Worm (Caenorhabditis elegans) whole organism, L3 larva: Measurements from ENCODE around the gene B0454.6.

Experiments
- R02D3.7 ChIP-seq: fragments of 150-350 bp; optimal IDR thresholded peaks from 2 replicates; lab custom pipeline; 2014; ENCODE audit warnings: missing biosample characterization, missing genetic modification characterization
- ZK546.5 ChIP-seq: sonication (generic microtip); optimal IDR thresholded peaks from 2 replicates; lab custom pipeline; 2017; ENCODE audit warnings: missing biosample characterization, missing genetic modification characterization
- aly-2 ChIP-seq: fragments of 150-350 bp; optimal IDR thresholded peaks from 2 replicates; lab custom pipeline; 2014; ENCODE audit warnings: missing biosample characterization, missing genetic modification characterization
- ama-1 ChIP-seq: fragments of 150-350 bp; optimal IDR thresholded peaks from 2 replicates; lab custom pipeline; 2018
- ceh-28 ChIP-seq: fragments of 150-350 bp; optimal IDR thresholded peaks from 2 replicates; lab custom pipeline; 2014; ENCODE audit warnings: missing biosample characterization, missing genetic modification reagents, missing genetic modification characterization
- ceh-82 ChIP-seq: fragments of 150-350 bp; optimal IDR thresholded peaks from 2 replicates; lab custom pipeline; 2014; ENCODE audit warnings: missing biosample characterization, missing genetic modification characterization
- ceh-9 ChIP-seq: sonication (generic microtip); optimal IDR thresholded peaks from 2 replicates; lab custom pipeline; 2018; ENCODE audit warnings: missing biosample characterization, missing genetic modification characterization
- egl-27 ChIP-seq: sonication (generic microtip); optimal IDR thresholded peaks from 4 replicates; lab custom pipeline; 2017; ENCODE audit warnings: missing biosample characterization, missing genetic modification reagents, missing genetic modification characterization
- elt-1 ChIP-seq: fragments of 150-350 bp; optimal IDR thresholded peaks from 2 replicates; lab custom pipeline; 2014; ENCODE audit warnings: missing biosample characterization, missing genetic modification characterization
- elt-3 ChIP-seq, 3 experiments: fragments of 150-350 bp in 1 of 3; sonication (generic microtip) in 2 of 3; optimal IDR thresholded peaks; 2 replicates in 2 of 3; 4 replicates in 1 of 3; lab custom pipeline; 2014 to 2017; ENCODE audit warnings: missing biosample characterization in 3 of 3, missing genetic modification characterization in 3 of 3
- eor-1 ChIP-seq, 2 experiments: fragments of 150-350 bp; optimal IDR thresholded peaks; 2 replicates each; lab custom pipeline; 2014 to 2018; ENCODE audit warnings: missing biosample characterization in 2 of 2, missing genetic modification characterization in 2 of 2
- fkh-2 ChIP-seq: fragments of 150-350 bp; optimal IDR thresholded peaks from 2 replicates; lab custom pipeline; 2014; ENCODE audit warnings: missing biosample characterization, missing genetic modification reagents, missing genetic modification characterization
- fos-1 ChIP-seq: fragments of 150-350 bp; optimal IDR thresholded peaks from 2 replicates; lab custom pipeline; 2014; ENCODE audit warnings: missing biosample characterization, missing genetic modification characterization
- jun-1 ChIP-seq: fragments of 150-350 bp; optimal IDR thresholded peaks from 2 replicates; lab custom pipeline; 2014; ENCODE audit warnings: missing biosample characterization, missing genetic modification reagents, missing genetic modification characterization
- lin-15B ChIP-seq: fragments of 150-350 bp; optimal IDR thresholded peaks from 2 replicates; lab custom pipeline; 2014; ENCODE audit warnings: missing biosample characterization, missing genetic modification characterization
- lin-39 ChIP-seq: fragments of 150-350 bp; optimal IDR thresholded peaks from 2 replicates; lab custom pipeline; 2018; ENCODE audit warnings: missing biosample characterization, missing genetic modification reagents, missing genetic modification characterization
- mdl-1 ChIP-seq: fragments of 150-350 bp; optimal IDR thresholded peaks from 2 replicates; lab custom pipeline; 2014; ENCODE audit warnings: missing biosample characterization, missing genetic modification characterization
- nhr-11 ChIP-seq: fragments of 150-350 bp; optimal IDR thresholded peaks from 2 replicates; lab custom pipeline; 2014; ENCODE audit warnings: missing biosample characterization, missing genetic modification characterization
- nhr-237 ChIP-seq: fragments of 150-350 bp; optimal IDR thresholded peaks from 2 replicates; lab custom pipeline; 2014; ENCODE audit warnings: missing biosample characterization, missing genetic modification characterization
- nhr-25 ChIP-seq: sonication (generic microtip); optimal IDR thresholded peaks from 2 replicates; lab custom pipeline; 2017; ENCODE audit warnings: missing biosample characterization, missing genetic modification characterization
- nhr-28 ChIP-seq: fragments of 150-350 bp; optimal IDR thresholded peaks from 2 replicates; lab custom pipeline; 2014; ENCODE audit warnings: missing biosample characterization, missing genetic modification characterization
- nhr-43 ChIP-seq: sonication (generic microtip); optimal IDR thresholded peaks from 2 replicates; lab custom pipeline; 2016; ENCODE audit warnings: mild to moderate bottlenecking, missing genetic modification characterization, missing compliant biosample characterization; ENCODE audit not compliant: poor library complexity, severe bottlenecking
- nhr-67 ChIP-seq: fragments of 150-350 bp; optimal IDR thresholded peaks from 2 replicates; lab custom pipeline; 2014; ENCODE audit warnings: missing biosample characterization, missing genetic modification characterization
- pha-4 ChIP-seq: fragments of 150-350 bp; optimal IDR thresholded peaks from 2 replicates; lab custom pipeline; 2014; ENCODE audit warnings: missing biosample characterization, missing genetic modification reagents, missing genetic modification characterization
- pqm-1 ChIP-seq: fragments of 150-350 bp; optimal IDR thresholded peaks from 2 replicates; lab custom pipeline; 2017; ENCODE audit warnings: missing biosample characterization, missing genetic modification characterization, inconsistent platforms
- skn-1 ChIP-seq: fragments of 150-350 bp; optimal IDR thresholded peaks from 2 replicates; lab custom pipeline; 2014; ENCODE audit warnings: missing biosample characterization, missing genetic modification characterization
- snpc-4 ChIP-seq: fragments of 150-350 bp; optimal IDR thresholded peaks from 2 replicates; lab custom pipeline; 2014; ENCODE audit warnings: missing biosample characterization, missing genetic modification characterization
- unc-62 ChIP-seq: fragments of 150-350 bp; sonication (generic microtip); optimal IDR thresholded peaks from 4 replicates; lab custom pipeline; 2014; ENCODE audit warnings: missing biosample characterization, missing genetic modification reagents, missing genetic modification characterization
- zag-1 ChIP-seq: fragments of 150-350 bp; optimal IDR thresholded peaks from 2 replicates; lab custom pipeline; 2014; ENCODE audit warnings: missing biosample characterization, missing genetic modification characterization
- ztf-4 ChIP-seq: fragments of 150-350 bp; optimal IDR thresholded peaks from 2 replicates; lab custom pipeline; 2014; ENCODE audit warnings: missing biosample characterization, missing genetic modification characterization

The B0454.6 gene

ce11 chrII:3020899-3021298 lies 11.7 kb upstream of the B0454.6 start:
- no peak for TF ChIP-seq nhr-11 (tag; lab: Kevin White, UChicago)
- TF ChIP-seq skn-1 = no peak
- TF ChIP-seq fos-1 (tag; lab: Kevin White, UChicago) = no peak
- no peak for TF ChIP-seq elt-1
- TF ChIP-seq snpc-4 (tag; lab: Kevin White, UChicago) = no peak
- TF ChIP-seq elt-3 (tag; optimal IDR thresholded peaks at IDR 0.05; lab: Kevin White, UChicago) = no peak
- TF ChIP-seq ZK546.5 (tag; lab: Kevin White, UChicago) = no peak
- TF ChIP-seq fkh-2 (tag; lab: Kevin White, UChicago) = no peak
- TF ChIP-seq ztf-4 (tag; lab: Kevin White, UChicago) = no peak

- TF ChIP-seq pqm-1 (tag; lab: Kevin White, UChicago) (no peak), nhr-67 (no peak), lin-15B (tag; lab: Kevin White, UChicago) (no peak), snpc-4 (tag; lab: Kevin White, UChicago) (no peak), skn-1 (no peak)
These were observed 9.1 kb upstream of the B0454.6 start, which contains the start of gene clec-2 for ce11 chrII:3023381-3023935. Gene clec-2, minus strand, starts transcription at chrII:3023431.

DNA sequence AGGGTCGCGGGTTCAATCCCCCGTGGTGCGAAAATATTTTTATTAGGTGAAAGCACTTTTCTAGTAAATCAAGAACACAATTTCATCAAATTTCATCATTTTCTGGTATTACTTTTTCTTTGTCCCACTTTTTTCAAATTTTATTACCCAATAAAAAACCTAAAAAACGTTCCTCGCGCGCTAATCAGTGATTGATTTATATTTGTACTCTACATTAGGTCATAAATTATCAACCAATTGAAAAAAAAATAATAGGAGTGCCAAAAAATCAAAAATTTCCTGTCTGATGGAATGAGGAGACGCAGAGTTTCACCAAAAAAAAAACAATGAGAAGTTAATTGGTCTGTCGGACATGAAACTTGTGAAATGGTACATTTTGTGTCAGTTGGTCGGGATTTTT lies 7.9 kb upstream of the B0454.6 start:
- no peak for TF ChIP-seq egl-27 (tag; lab: Kevin White, UChicago)
- no peak for TF ChIP-seq ceh-82 (tag; lab: Kevin White, UChicago)
- no peak for TF ChIP-seq fkh-2 (tag; lab: Kevin White, UChicago)
- TF ChIP-seq pha-4 = no peak
- no peak for TF ChIP-seq nhr-43 (tag; lab: Kevin White, UChicago)
- TF ChIP-seq jun-1 = no peak
- TF ChIP-seq mdl-1 (tag; lab: Kevin White, UChicago) = no peak

ce11 chrII:3028264-3028663 lies 4.3 kb upstream of the B0454.6 start:
- TF ChIP-seq ama-1 (lab: Kevin White, UChicago) (no peak), nhr-25 (tag; lab: Kevin White, UChicago) (peak; percentile 43), nhr-28 (tag; lab: Kevin White, UChicago) (no peak), unc-62 (GFP tag; lab: Kevin White, UChicago) (no peak)

ce11 chrII:3030416-3030815 lies 2.2 kb upstream of the B0454.6 start:
- TF ChIP-seq R02D3.7 (tag; lab: Kevin White, UChicago) (no peak), nhr-237 (tag; lab: Kevin White, UChicago) (no peak), nhr-28 (tag; lab: Kevin White, UChicago) (no peak), jun-1 (no peak), aly-2 (tag; lab: Kevin White, UChicago) (no peak), pqm-1 (tag; lab: Kevin White, UChicago) (no peak), ceh-9 (tag; lab: Kevin White, UChicago) (no peak), egl-27 (tag; lab: Kevin White, UChicago) (no peak), lin-39 (tag; lab: Kevin White, UChicago) (no peak), elt-1 (no peak)

DNA sequence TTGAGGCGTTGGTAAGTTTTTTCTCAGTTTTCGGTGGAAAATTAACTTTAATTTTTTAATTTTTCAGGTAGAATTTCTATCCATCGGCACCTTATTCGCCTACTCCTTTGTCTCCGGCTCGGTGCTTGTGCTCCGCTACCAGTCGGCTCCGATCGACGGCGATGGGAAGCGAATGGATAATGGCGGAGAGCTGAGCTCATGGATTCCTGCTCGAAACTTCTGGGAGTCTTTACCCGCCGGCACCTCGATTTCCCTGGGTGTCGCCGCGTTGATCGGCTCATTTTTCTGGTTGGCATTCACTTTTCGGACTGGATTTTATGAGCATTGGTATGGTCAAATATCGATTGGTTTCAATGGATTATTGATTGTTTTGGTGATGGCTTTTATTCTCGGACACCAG lies 2.3 kb downstream of the B0454.6 start:
- TF ChIP-seq zag-1 (tag; lab: Kevin White, UChicago) (no peak), ceh-82 (tag; lab: Kevin White, UChicago) (no peak), snpc-4 (tag; lab: Kevin White, UChicago) (no peak), ceh-28 (tag; lab: Kevin White, UChicago) (no peak)

ce11 chrII:3036344-3036743 lies 3.8 kb downstream of the B0454.6 start:
- TF ChIP-seq eor-1 (tag; optimal IDR thresholded peaks at IDR 0.05; lab: Kevin White, UChicago) = no peak
- TF ChIP-seq, all 47 proteins: peak for 0
